Worm (Caenorhabditis elegans) whole organism, midembryonic: ENCODE data around the gene clc-25.

ENCODE experiments used
- flt-1 ChIP-seq: fragments of 200-800 bp; sonication (Bioruptor generic); IDR thresholded peaks from 2 replicates; pipeline ENCODE4 v1.3.6; 2022; ENCODE audit warnings: missing genetic modification characterization, missing compliant biosample characterization
- klf-2 ChIP-seq: fragments of 200-800 bp; sonication (Bioruptor generic); conservative IDR thresholded peaks from 2 replicates; pipeline ENCODE4 v1.3.6; 2022; ENCODE audit warnings: missing genetic modification reagents, missing genetic modification characterization, missing compliant biosample characterization
- ref-1 ChIP-seq: fragments of 200-800 bp; sonication (Bioruptor generic); conservative IDR thresholded peaks from 2 replicates; pipeline ENCODE4 v1.3.6; 2022; ENCODE audit warnings: missing genetic modification reagents, missing genetic modification characterization, missing compliant biosample characterization
- tab-1 ChIP-seq: fragments of 200-800 bp; sonication (Bioruptor generic); IDR thresholded peaks from 2 replicates; pipeline ENCODE4 v1.3.6; 2022; ENCODE audit warnings: missing genetic modification characterization, missing compliant biosample characterization
- ztf-23 ChIP-seq: fragments of 200-800 bp; sonication (Bioruptor generic); IDR thresholded peaks from 2 replicates; pipeline ENCODE4 v1.3.6; 2022; ENCODE audit warnings: missing genetic modification reagents, missing genetic modification characterization, missing compliant biosample characterization
- ztf-29 ChIP-seq: fragments of 200-800 bp; sonication (Bioruptor generic); IDR thresholded peaks from 2 replicates; pipeline ENCODE4 v1.3.6; 2022; ENCODE audit warnings: missing genetic modification reagents, missing genetic modification characterization, missing compliant biosample characterization

DNA sequence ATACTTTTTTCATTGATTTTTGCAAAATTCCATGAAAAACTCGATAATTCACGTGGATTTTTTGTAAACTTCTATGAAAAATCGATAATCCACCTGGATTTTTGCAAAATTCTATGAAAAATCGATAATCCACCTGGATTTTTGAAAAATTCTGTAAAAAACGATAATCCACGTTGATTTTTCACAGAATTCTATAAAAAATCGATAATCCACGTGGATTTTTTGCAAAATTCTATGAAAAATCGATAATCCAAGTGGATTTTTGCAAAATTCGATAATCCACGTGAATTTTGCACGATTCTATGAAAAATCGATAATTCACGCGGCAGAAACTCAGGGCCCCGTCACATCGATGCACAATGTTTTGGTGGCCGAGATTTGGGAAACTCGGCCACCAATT lies 31.9 kb upstream of the clc-25 start:
- TF ChIP-seq tab-1 (GFP tag; lab: Robert Waterston, UW): no peak
- no peak for TF ChIP-seq klf-2 (GFP tag; lab: Robert Waterston, UW)
- no peak for TF ChIP-seq flt-1 (GFP tag; lab: Robert Waterston, UW)
- TF ChIP-seq ztf-29 (GFP tag; lab: Robert Waterston, UW): no peak
- no peak for TF ChIP-seq ref-1
- no peak for TF ChIP-seq ztf-23 (GFP tag; lab: Robert Waterston, UW)
